Fruit fly (Drosophila melanogaster) whole organism, embryonic: ENCODE measurements around the gene CG15040.

Experiments used
- CG10267 ChIP-seq: fragments of 200-800 bp; sonication (Bioruptor generic); optimal IDR thresholded peaks from 2 replicates; lab custom pipeline; 2018; ENCODE audit warnings: missing biosample characterization, mild to moderate bottlenecking, missing genetic modification characterization, moderate library complexity
- CG10431 ChIP-seq: fragments of 200-800 bp; sonication (Bioruptor generic); optimal IDR thresholded peaks from 3 replicates; lab custom pipeline; 2018; ENCODE audit warnings: missing biosample characterization, mild to moderate bottlenecking, missing genetic modification characterization
- CG10462 ChIP-seq: fragments of 200-800 bp; sonication (Bioruptor generic); optimal IDR thresholded peaks from 2 replicates; lab custom pipeline; 2016; ENCODE audit warnings: missing biosample characterization, missing genetic modification characterization
- CG1233 ChIP-seq: fragments of 200-800 bp; sonication (Bioruptor generic); optimal IDR thresholded peaks from 4 replicates; lab custom pipeline; 2018; ENCODE audit warnings: missing biosample characterization, mild to moderate bottlenecking, missing genetic modification characterization
- CG13894 ChIP-seq: fragments of 200-800 bp; sonication (Bioruptor generic); optimal IDR thresholded peaks from 3 replicates; lab custom pipeline; 2018; ENCODE audit warnings: missing biosample characterization, mild to moderate bottlenecking, missing genetic modification characterization, moderate library complexity
- CG14965 ChIP-seq: fragments of 200-800 bp; sonication (Bioruptor generic); optimal IDR thresholded peaks from 2 replicates; lab custom pipeline; 2016; ENCODE audit warnings: missing biosample characterization, missing genetic modification characterization, borderline replicate concordance
- CG15011 ChIP-seq: fragments of 200-800 bp; sonication (Bioruptor generic); optimal IDR thresholded peaks from 3 replicates; lab custom pipeline; 2018; ENCODE audit warnings: missing biosample characterization, mild to moderate bottlenecking, missing genetic modification characterization
- CG15073 ChIP-seq: fragments of 200-800 bp; sonication (Bioruptor generic); optimal IDR thresholded peaks from 2 replicates; lab custom pipeline; 2016; ENCODE audit warnings: missing biosample characterization, missing genetic modification characterization
- CG17328 ChIP-seq: fragments of 200-800 bp; sonication (Bioruptor generic); IDR thresholded peaks from 2 replicates; pipeline ENCODE4 v1.3.6; 2022; ENCODE audit warnings: missing biosample characterization, missing genetic modification characterization
- CG17385 ChIP-seq: fragments of 200-800 bp; sonication (Bioruptor generic); optimal IDR thresholded peaks from 3 replicates; lab custom pipeline; 2018; ENCODE audit warnings: missing biosample characterization, mild to moderate bottlenecking, missing genetic modification characterization
- CG1832 ChIP-seq: fragments of 200-800 bp; sonication (Bioruptor generic); optimal IDR thresholded peaks from 2 replicates; lab custom pipeline; 2017; ENCODE audit warnings: missing biosample characterization, mild to moderate bottlenecking, missing genetic modification characterization, inconsistent platforms
- CG18599 ChIP-seq: fragments of 200-800 bp; sonication (Bioruptor generic); optimal IDR thresholded peaks from 3 replicates; lab custom pipeline; 2017; ENCODE audit warnings: missing biosample characterization, missing genetic modification characterization, mild to moderate bottlenecking, moderate library complexity, missing genetic modification reagents
- CG18619 ChIP-seq: fragments of 200-800 bp; sonication (Bioruptor generic); optimal IDR thresholded peaks from 3 replicates; lab custom pipeline; 2017; ENCODE audit warnings: missing biosample characterization, mild to moderate bottlenecking, missing genetic modification characterization
- CG32532 ChIP-seq: fragments of 200-800 bp; sonication (Bioruptor generic); IDR thresholded peaks from 2 replicates; pipeline ENCODE4 v1.3.6; 2022; ENCODE audit warnings: missing biosample characterization, missing genetic modification characterization
- CG43689 ChIP-seq: fragments of 200-800 bp; sonication (Bioruptor generic); IDR thresholded peaks from 2 replicates; pipeline ENCODE4 v1.3.6; 2022; ENCODE audit warnings: missing biosample characterization, missing genetic modification characterization
- CG6765 ChIP-seq: fragments of 200-800 bp; sonication (Bioruptor generic); optimal IDR thresholded peaks from 3 replicates; lab custom pipeline; 2017; ENCODE audit warnings: missing biosample characterization, mild to moderate bottlenecking, missing genetic modification characterization
- CG7372 ChIP-seq: fragments of 200-800 bp; sonication (Bioruptor generic); IDR thresholded peaks from 2 replicates; pipeline ENCODE4 v1.3.6; 2022; ENCODE audit warnings: missing biosample characterization, missing genetic modification characterization
- CG7556 ChIP-seq: fragments of 200-800 bp; sonication (Bioruptor generic); optimal IDR thresholded peaks from 2 replicates; lab custom pipeline; 2017; ENCODE audit warnings: missing biosample characterization, mild to moderate bottlenecking, missing genetic modification characterization
- CG7786 ChIP-seq: fragments of 200-800 bp; sonication (Bioruptor generic); optimal IDR thresholded peaks from 2 replicates; lab custom pipeline; 2016; ENCODE audit warnings: missing biosample characterization, missing genetic modification characterization
- CG8089 ChIP-seq: fragments of 200-800 bp; sonication (Bioruptor generic); optimal IDR thresholded peaks from 3 replicates; lab custom pipeline; 2016; ENCODE audit warnings: missing biosample characterization, missing genetic modification characterization
- CG9817 ChIP-seq: fragments of 200-800 bp; sonication (Bioruptor generic); optimal IDR thresholded peaks from 2 replicates; lab custom pipeline; 2018; ENCODE audit warnings: missing biosample characterization, mild to moderate bottlenecking, missing genetic modification characterization, moderate library complexity
- Deaf1 ChIP-seq: fragments of 200-800 bp; optimal IDR thresholded peaks from 3 replicates; lab custom pipeline; 2019; ENCODE audit warnings: missing biosample characterization, mild to moderate bottlenecking, missing genetic modification characterization, moderate library complexity
- Dek ChIP-seq: fragments of 200-800 bp; sonication (Bioruptor generic); optimal IDR thresholded peaks from 3 replicates; lab custom pipeline; 2019; ENCODE audit warnings: missing biosample characterization, mild to moderate bottlenecking, missing genetic modification characterization, moderate library complexity
- Dfd ChIP-seq, 2 experiments: fragments of >200 bp; optimal IDR thresholded peaks; 2 replicates each; lab custom pipeline; 2017; ENCODE audit warnings: missing biosample characterization in 2 of 2, missing genetic modification characterization in 2 of 2
- Fer3 ChIP-seq: fragments of 200-800 bp; sonication (Bioruptor generic); optimal IDR thresholded peaks from 2 replicates; lab custom pipeline; 2018; ENCODE audit warnings: missing biosample characterization, mild to moderate bottlenecking, missing genetic modification characterization, moderate library complexity
- HLH54F ChIP-seq: fragments of 200-800 bp; sonication (Bioruptor generic); optimal IDR thresholded peaks from 3 replicates; lab custom pipeline; 2016; ENCODE audit warnings: missing biosample characterization, missing genetic modification characterization
- Jarid2 ChIP-seq: fragments of 200-800 bp; sonication (Bioruptor generic); optimal IDR thresholded peaks from 3 replicates; lab custom pipeline; 2017; ENCODE audit warnings: mild to moderate bottlenecking, missing biosample characterization, missing genetic modification reagents, missing genetic modification characterization
- Neu2 ChIP-seq: fragments of 200-800 bp; sonication (Bioruptor generic); optimal IDR thresholded peaks from 3 replicates; lab custom pipeline; 2016; ENCODE audit warnings: missing biosample characterization, missing genetic modification characterization, borderline replicate concordance
- Nf-YC ChIP-seq: fragments of 200-800 bp; optimal IDR thresholded peaks from 3 replicates; lab custom pipeline; 2019; ENCODE audit warnings: missing biosample characterization, mild to moderate bottlenecking, missing genetic modification characterization, moderate library complexity
- Optix ChIP-seq: fragments of 200-800 bp; sonication (Bioruptor generic); IDR thresholded peaks from 3 replicates; pipeline ENCODE4 v1.3.6; 2022; ENCODE audit warnings: missing biosample characterization, missing genetic modification characterization
- Xrp1 ChIP-seq: fragments of 200-800 bp; sonication (Bioruptor generic); IDR thresholded peaks from 2 replicates; pipeline ENCODE4 v1.3.6; 2022; ENCODE audit warnings: missing biosample characterization, missing genetic modification characterization
- abd-A ChIP-seq: fragments of 200-800 bp; sonication (Bioruptor generic); optimal IDR thresholded peaks from 3 replicates; lab custom pipeline; 2019; ENCODE audit warnings: missing biosample characterization, mild to moderate bottlenecking, missing genetic modification characterization, moderate library complexity
- az2 ChIP-seq: fragments of 200-800 bp; sonication (Bioruptor generic); optimal IDR thresholded peaks from 3 replicates; lab custom pipeline; 2016; ENCODE audit warnings: missing biosample characterization, missing genetic modification characterization
- cato ChIP-seq: fragments of 200-800 bp; sonication (Bioruptor generic); optimal IDR thresholded peaks from 2 replicates; lab custom pipeline; 2016; ENCODE audit warnings: missing biosample characterization, missing genetic modification characterization, borderline replicate concordance
- ci ChIP-seq: fragments of 200-800 bp; sonication (Bioruptor generic); IDR thresholded peaks from 3 replicates; pipeline ENCODE4 v1.3.6; 2022; ENCODE audit warnings: missing biosample characterization, missing genetic modification characterization
- fd96Cb ChIP-seq: fragments of 200-800 bp; sonication (Bioruptor generic); optimal IDR thresholded peaks from 2 replicates; lab custom pipeline; 2018; ENCODE audit warnings: missing biosample characterization, mild to moderate bottlenecking, missing genetic modification characterization, moderate library complexity
- gcm ChIP-seq: fragments of 200-800 bp; sonication (Bioruptor generic); optimal IDR thresholded peaks from 2 replicates; lab custom pipeline; 2019; ENCODE audit warnings: missing biosample characterization, mild to moderate bottlenecking, missing genetic modification characterization, moderate library complexity
- gfzf ChIP-seq: fragments of 200-800 bp; sonication (Bioruptor generic); optimal IDR thresholded peaks from 2 replicates; lab custom pipeline; 2016; ENCODE audit warnings: missing biosample characterization, mild to moderate bottlenecking, missing genetic modification characterization, moderate library complexity
- h ChIP-seq: fragments of >200 bp; optimal IDR thresholded peaks from 2 replicates; lab custom pipeline; 2017
- jing ChIP-seq: fragments of 200-800 bp; sonication (Bioruptor generic); optimal IDR thresholded peaks from 2 replicates; lab custom pipeline; 2018; ENCODE audit warnings: missing biosample characterization, mild to moderate bottlenecking, missing genetic modification characterization
- nau ChIP-seq: fragments of 200-800 bp; sonication (Bioruptor generic); optimal IDR thresholded peaks from 3 replicates; lab custom pipeline; 2017; ENCODE audit warnings: missing biosample characterization, mild to moderate bottlenecking, missing genetic modification characterization, missing genetic modification reagents
- nerfin-1 ChIP-seq: fragments of 200-800 bp; sonication (Bioruptor generic); optimal IDR thresholded peaks from 3 replicates; lab custom pipeline; 2019; ENCODE audit warnings: missing biosample characterization, mild to moderate bottlenecking, missing genetic modification characterization, moderate library complexity
- psq ChIP-seq: fragments of 200-800 bp; sonication (Bioruptor generic); optimal IDR thresholded peaks from 2 replicates; lab custom pipeline; 2017; ENCODE audit warnings: missing biosample characterization, missing genetic modification characterization
- repo ChIP-seq: fragments of 200-800 bp; sonication (Bioruptor generic); optimal IDR thresholded peaks from 2 replicates; lab custom pipeline; 2016; ENCODE audit warnings: missing biosample characterization, missing genetic modification characterization
- row ChIP-seq: fragments of 200-800 bp; sonication (Bioruptor generic); IDR thresholded peaks from 3 replicates; pipeline ENCODE4 v1.3.6; 2022; ENCODE audit warnings: missing biosample characterization, missing genetic modification characterization
- scrt ChIP-seq: fragments of 200-800 bp; sonication (Bioruptor generic); optimal IDR thresholded peaks from 2 replicates; lab custom pipeline; 2018; ENCODE audit warnings: missing biosample characterization, mild to moderate bottlenecking, missing genetic modification characterization, moderate library complexity
- tap ChIP-seq: fragments of 200-800 bp; optimal IDR thresholded peaks from 3 replicates; lab custom pipeline; 2019; ENCODE audit warnings: missing biosample characterization, mild to moderate bottlenecking, missing genetic modification characterization, moderate library complexity
- twi ChIP-seq: fragments of 200-800 bp; optimal IDR thresholded peaks from 2 replicates; lab custom pipeline; 2019; ENCODE audit warnings: missing biosample characterization, mild to moderate bottlenecking, missing genetic modification characterization, moderate library complexity
- vnd ChIP-seq: fragments of 200-800 bp; sonication (Bioruptor generic); IDR thresholded peaks from 3 replicates; pipeline ENCODE4 v1.3.6; 2022; ENCODE audit warnings: missing biosample characterization, missing genetic modification characterization; ENCODE audit not compliant: partially characterized antibody
- vvl ChIP-seq: fragments of 200-800 bp; sonication (Bioruptor generic); IDR thresholded peaks from 2 replicates; pipeline ENCODE4 v1.3.6; 2022; ENCODE audit warnings: missing biosample characterization, missing genetic modification characterization

Gene CG15040

dm6 chrX:18645720-18646213, 28.4 kb upstream of the CG15040 start (continued):
- no peak for TF ChIP-seq tap (tag; lab: Kevin White, UChicago)
- TF ChIP-seq az2 (GFP tag; lab: Kevin White, UChicago): peak; percentile 57
- no peak for TF ChIP-seq CG1832
- TF ChIP-seq Dfd (GFP tag; optimal IDR thresholded peaks at IDR 0.05; lab: Kevin White, UChicago): no peak
- peak; percentile 12 for TF ChIP-seq Deaf1 (tag; lab: Kevin White, UChicago)
- TF ChIP-seq gfzf (GFP tag; lab: Kevin White, UChicago): no peak
- peak; percentile 60 for TF ChIP-seq CG13894 (tag; lab: Kevin White, UChicago)
- TF ChIP-seq CG10267 (tag; lab: Kevin White, UChicago): peak; percentile 62
- peak; percentile 45 for TF ChIP-seq CG18619 (GFP tag; lab: Kevin White, UChicago)
- TF ChIP-seq Neu2: no peak
- TF ChIP-seq CG17328 (GFP tag; lab: Robert Waterston, UW): peak; percentile 34; the same call in 1 of the 2 replicates
- peak; percentile 25 for TF ChIP-seq psq (GFP tag; lab: Kevin White, UChicago)
- no peak for TF ChIP-seq h
- TF ChIP-seq CG9817 (tag; lab: Kevin White, UChicago): peak; percentile 47
- peak; percentile 64 for TF ChIP-seq CG7556 (GFP tag; lab: Kevin White, UChicago)
- TF ChIP-seq jing (GFP tag; lab: Kevin White, UChicago): no peak
- TF ChIP-seq HLH54F: peak; percentile 51
- TF ChIP-seq Xrp1: peak; percentile 66
- TF ChIP-seq CG8089 (GFP tag; lab: Kevin White, UChicago): no peak
- peak; percentile 40 for TF ChIP-seq nerfin-1 (tag; lab: Kevin White, UChicago)
- TF ChIP-seq nau (GFP tag; lab: Kevin White, UChicago): peak; percentile 55
- no peak for TF ChIP-seq Fer3 (tag; lab: Kevin White, UChicago)
- TF ChIP-seq Dek (tag; lab: Kevin White, UChicago): peak; percentile 31
- TF ChIP-seq ci: peak; percentile 60; the same call in 2 of the 3 replicates
- peak; percentile 24 for TF ChIP-seq twi (tag; lab: Kevin White, UChicago)
- TF ChIP-seq vvl (GFP tag; lab: Robert Waterston, UW): peak; percentile 59; the same call in 1 of the 2 replicates
- no peak for TF ChIP-seq vnd (GFP tag; lab: Robert Waterston, UW)
- peak; percentile 32 for TF ChIP-seq scrt
- TF ChIP-seq abd-A (tag; lab: Kevin White, UChicago): no peak
- peak; percentile 50 for TF ChIP-seq CG7786
- TF ChIP-seq CG7372 (GFP tag; lab: Robert Waterston, UW): 0 out of 2 replicates have a peak, but pooled peaks have one; percentile 15
- TF ChIP-seq CG15011 (GFP tag; lab: Kevin White, UChicago): peak; percentile 9
- TF ChIP-seq CG1233 (GFP tag; lab: Kevin White, UChicago): peak; percentile 47
- no peak for TF ChIP-seq CG10431 (GFP tag; lab: Kevin White, UChicago)
- TF ChIP-seq CG18599 (GFP tag; lab: Kevin White, UChicago): peak; percentile 79
- no peak for TF ChIP-seq CG15073 (GFP tag; lab: Kevin White, UChicago)
- TF ChIP-seq Jarid2: no peak
- peak; percentile 73 for TF ChIP-seq row
- peak; percentile 43 for TF ChIP-seq gcm (GFP tag; lab: Kevin White, UChicago)
- TF ChIP-seq CG32532 (GFP tag; lab: Robert Waterston, UW): peak; percentile 53; the same call in 1 of the 2 replicates
- TF ChIP-seq CG10462 (GFP tag; lab: Kevin White, UChicago): peak; percentile 15
- TF ChIP-seq CG6765 (GFP tag; lab: Kevin White, UChicago): peak; percentile 64
- peak; percentile 53 for TF ChIP-seq CG17385 (GFP tag; lab: Kevin White, UChicago)
- TF ChIP-seq CG14965 (GFP tag; lab: Kevin White, UChicago): no peak
- peak; percentile 65 for TF ChIP-seq fd96Cb (tag; lab: Kevin White, UChicago)
- TF ChIP-seq Nf-YC (tag; lab: Kevin White, UChicago): peak; percentile 19
- no peak for TF ChIP-seq CG43689 (GFP tag; lab: Robert Waterston, UW)
- TF ChIP-seq Optix (GFP tag; lab: Robert Waterston, UW): no peak
- TF ChIP-seq cato: peak; percentile 20
- TF ChIP-seq repo (GFP tag; lab: Kevin White, UChicago): no peak
